Fruit fly (Drosophila melanogaster) whole organism, embryonic: ENCODE measurements around the gene nst.
A peak's percentile ranks its signal among the peaks of the same experiment; 100 is the strongest.

Experiments
- CG11247 ChIP-seq: fragments of 200-800 bp; sonication (Bioruptor generic); IDR thresholded peaks from 2 replicates; pipeline ENCODE4 v1.3.6; 2022; ENCODE audit warnings: missing biosample characterization, missing genetic modification characterization
- CG12155 ChIP-seq: fragments of 200-800 bp; sonication (Bioruptor generic); optimal IDR thresholded peaks from 3 replicates; lab custom pipeline; 2016; ENCODE audit warnings: missing biosample characterization, missing genetic modification characterization
- CG12659 ChIP-seq: fragments of 200-800 bp; sonication (Bioruptor generic); optimal IDR thresholded peaks from 3 replicates; lab custom pipeline; 2017; ENCODE audit warnings: mild to moderate bottlenecking, missing biosample characterization, missing genetic modification reagents, missing genetic modification characterization
- CG13123 ChIP-seq: fragments of 200-800 bp; sonication (Bioruptor generic); optimal IDR thresholded peaks from 2 replicates; lab custom pipeline; 2016; ENCODE audit warnings: missing biosample characterization, missing genetic modification characterization
- CG15073 ChIP-seq: fragments of 200-800 bp; sonication (Bioruptor generic); optimal IDR thresholded peaks from 2 replicates; lab custom pipeline; 2016; ENCODE audit warnings: missing biosample characterization, missing genetic modification characterization
- CG1647 ChIP-seq: fragments of 200-800 bp; sonication (Bioruptor generic); optimal IDR thresholded peaks from 3 replicates; lab custom pipeline; 2016; ENCODE audit warnings: missing biosample characterization, missing genetic modification characterization
- CG16779 ChIP-seq: fragments of 200-800 bp; sonication (Bioruptor generic); IDR thresholded peaks from 2 replicates; pipeline ENCODE4 v1.3.6; 2022; ENCODE audit warnings: missing biosample characterization, missing genetic modification characterization
- CG1832 ChIP-seq: fragments of 200-800 bp; sonication (Bioruptor generic); optimal IDR thresholded peaks from 2 replicates; lab custom pipeline; 2017; ENCODE audit warnings: missing biosample characterization, mild to moderate bottlenecking, missing genetic modification characterization, inconsistent platforms
- CG3065 ChIP-seq: fragments of 200-800 bp; sonication (Bioruptor generic); optimal IDR thresholded peaks from 2 replicates; lab custom pipeline; 2016; ENCODE audit warnings: missing biosample characterization, missing genetic modification characterization
- CG31365 ChIP-seq: fragments of 200-800 bp; sonication (Bioruptor generic); optimal IDR thresholded peaks from 2 replicates; lab custom pipeline; 2018; ENCODE audit warnings: missing biosample characterization, mild to moderate bottlenecking, missing genetic modification characterization
- CG34376 ChIP-seq: fragments of 200-800 bp; sonication (Bioruptor generic); optimal IDR thresholded peaks from 2 replicates; lab custom pipeline; 2018; ENCODE audit warnings: missing biosample characterization, mild to moderate bottlenecking, missing genetic modification characterization
- CG6254 ChIP-seq: fragments of 200-800 bp; sonication (Bioruptor generic); optimal IDR thresholded peaks from 3 replicates; lab custom pipeline; 2017; ENCODE audit warnings: mild to moderate bottlenecking, missing biosample characterization, missing genetic modification reagents, missing genetic modification characterization
- CG7987 ChIP-seq: fragments of 200-800 bp; sonication (Bioruptor generic); optimal IDR thresholded peaks from 2 replicates; lab custom pipeline; 2018; ENCODE audit warnings: missing biosample characterization, mild to moderate bottlenecking, missing genetic modification characterization, moderate library complexity
- CrebB ChIP-seq: fragments of 200-800 bp; sonication (Bioruptor generic); optimal IDR thresholded peaks from 3 replicates; lab custom pipeline; 2018; ENCODE audit warnings: missing biosample characterization, mild to moderate bottlenecking, missing genetic modification characterization
- Dp ChIP-seq: fragments of 200-800 bp; sonication (Bioruptor generic); optimal IDR thresholded peaks from 2 replicates; lab custom pipeline; 2018; ENCODE audit warnings: missing biosample characterization, mild to moderate bottlenecking, missing genetic modification characterization, moderate library complexity
- H15 ChIP-seq: fragments of 200-800 bp; sonication (Bioruptor generic); IDR thresholded peaks from 3 replicates; pipeline ENCODE4 v1.3.6; 2022; ENCODE audit warnings: missing biosample characterization, missing genetic modification characterization
- HmgD ChIP-seq: fragments of 200-800 bp; sonication (Bioruptor generic); optimal IDR thresholded peaks from 3 replicates; lab custom pipeline; 2016; ENCODE audit warnings: missing biosample characterization, missing genetic modification characterization
- Kr ChIP-seq: fragments of 200-800 bp; sonication (Bioruptor generic); optimal IDR thresholded peaks from 2 replicates; lab custom pipeline; 2017; ENCODE audit warnings: missing biosample characterization, mild to moderate bottlenecking, missing genetic modification characterization
- MESR4 ChIP-seq: fragments of 200-800 bp; sonication (Bioruptor generic); optimal IDR thresholded peaks from 2 replicates; lab custom pipeline; 2018; ENCODE audit warnings: missing biosample characterization, mild to moderate bottlenecking, missing genetic modification characterization, moderate library complexity
- Nf-YB ChIP-seq: fragments of 200-800 bp; sonication (Bioruptor generic); optimal IDR thresholded peaks from 3 replicates; lab custom pipeline; 2019; ENCODE audit warnings: missing biosample characterization, mild to moderate bottlenecking, missing genetic modification characterization, moderate library complexity
- NfI ChIP-seq: fragments of 200-800 bp; sonication (Bioruptor generic); optimal IDR thresholded peaks from 3 replicates; lab custom pipeline; 2018; ENCODE audit warnings: missing biosample characterization, mild to moderate bottlenecking, missing genetic modification characterization, moderate library complexity
- Opbp ChIP-seq: fragments of 200-800 bp; sonication (Bioruptor generic); IDR thresholded peaks from 3 replicates; pipeline ENCODE4 v1.3.6; 2022; ENCODE audit warnings: missing biosample characterization, missing genetic modification characterization; ENCODE audit not compliant: partially characterized antibody
- Scr ChIP-seq: fragments of 200-800 bp; sonication (Bioruptor generic); IDR thresholded peaks from 2 replicates; pipeline ENCODE4 v1.3.6; 2022; ENCODE audit warnings: missing biosample characterization, missing genetic modification characterization; ENCODE audit not compliant: partially characterized antibody
- Side ChIP-seq: fragments of 200-800 bp; sonication (Bioruptor generic); optimal IDR thresholded peaks from 2 replicates; lab custom pipeline; 2016; ENCODE audit warnings: missing biosample characterization, missing genetic modification characterization
- Tbp ChIP-seq: fragments of >200 bp; optimal IDR thresholded peaks from 2 replicates; lab custom pipeline; 2018; ENCODE audit warnings: missing biosample characterization, missing genetic modification characterization
- ato ChIP-seq: fragments of 200-800 bp; sonication (Bioruptor generic); IDR thresholded peaks from 2 replicates; pipeline ENCODE4 v1.3.6; 2022; ENCODE audit warnings: missing biosample characterization, missing genetic modification characterization; ENCODE audit not compliant: partially characterized antibody
- chif ChIP-seq, 2 experiments: fragments of 200-800 bp; sonication (Bioruptor generic); optimal IDR thresholded peaks; 3 replicates each; lab custom pipeline; 2016; ENCODE audit warnings: missing biosample characterization in 2 of 2, missing genetic modification characterization in 2 of 2
- chinmo ChIP-seq: fragments of 200-800 bp; sonication (Bioruptor generic); IDR thresholded peaks from 4 replicates; pipeline ENCODE4 v1.3.6; 2022; ENCODE audit warnings: missing biosample characterization, missing genetic modification characterization; ENCODE audit not compliant: partially characterized antibody
- dan ChIP-seq: fragments of 200-800 bp; sonication (Bioruptor generic); IDR thresholded peaks from 2 replicates; pipeline ENCODE4 v1.3.6; 2022; ENCODE audit warnings: missing biosample characterization, missing genetic modification characterization
- fd102C ChIP-seq: fragments of 200-800 bp; sonication (Bioruptor generic); optimal IDR thresholded peaks from 2 replicates; lab custom pipeline; 2018; ENCODE audit warnings: missing biosample characterization, mild to moderate bottlenecking, missing genetic modification characterization, moderate library complexity
- grn ChIP-seq: fragments of 200-800 bp; sonication (Bioruptor generic); optimal IDR thresholded peaks from 3 replicates; lab custom pipeline; 2017; ENCODE audit warnings: missing biosample characterization, missing genetic modification characterization
- gt ChIP-seq: fragments of 200-800 bp; sonication (Bioruptor generic); IDR thresholded peaks from 2 replicates; pipeline ENCODE4 v1.3.6; 2022; ENCODE audit warnings: missing biosample characterization, missing genetic modification characterization
- hbn ChIP-seq: fragments of 200-800 bp; sonication (Bioruptor generic); IDR thresholded peaks from 2 replicates; pipeline ENCODE4 v1.3.6; 2022; ENCODE audit warnings: missing biosample characterization, missing genetic modification characterization; ENCODE audit not compliant: partially characterized antibody
- insv ChIP-seq, 2 experiments: fragments of 200-800 bp; sonication (Bioruptor generic); optimal IDR thresholded peaks; 3 replicates each; lab custom pipeline; 2016 to 2018; ENCODE audit warnings: missing biosample characterization in 2 of 2, missing genetic modification characterization in 2 of 2
- jigr1 ChIP-seq: fragments of 200-800 bp; sonication (Bioruptor generic); IDR thresholded peaks from 3 replicates; pipeline ENCODE4 v1.3.6; 2022; ENCODE audit warnings: missing biosample characterization, missing genetic modification characterization
- kah ChIP-seq: fragments of 200-800 bp; sonication (Bioruptor generic); optimal IDR thresholded peaks from 2 replicates; lab custom pipeline; 2018; ENCODE audit warnings: missing biosample characterization, mild to moderate bottlenecking, missing genetic modification characterization
- lab ChIP-seq: fragments of 200-800 bp; sonication (Bioruptor generic); optimal IDR thresholded peaks from 3 replicates; lab custom pipeline; 2017; ENCODE audit warnings: missing biosample characterization, missing genetic modification characterization, mild to moderate bottlenecking, moderate library complexity, missing genetic modification reagents
- lola ChIP-seq, 3 experiments: fragments of >200 bp in 2 of 3; fragments of 200-800 bp in 1 of 3; sonication (Bioruptor generic) in 1 of 3; optimal IDR thresholded peaks; 2 replicates each; lab custom pipeline; 2017 to 2019; ENCODE audit warnings: missing biosample characterization in 3 of 3, missing genetic modification characterization in 3 of 3, mild to moderate bottlenecking in 1 of 3, moderate library complexity in 1 of 3
- nom ChIP-seq: fragments of 200-800 bp; sonication (Bioruptor generic); optimal IDR thresholded peaks from 2 replicates; lab custom pipeline; 2017; ENCODE audit warnings: missing biosample characterization, missing genetic modification characterization, mild to moderate bottlenecking, moderate library complexity, missing genetic modification reagents
- org-1 ChIP-seq: fragments of 200-800 bp; sonication (Bioruptor generic); optimal IDR thresholded peaks from 2 replicates; lab custom pipeline; 2017; ENCODE audit warnings: missing biosample characterization, missing genetic modification characterization
- otp ChIP-seq: fragments of 200-800 bp; sonication (Bioruptor generic); IDR thresholded peaks from 3 replicates; pipeline ENCODE4, ENCODE4 v1.3.6; 2022; ENCODE audit warnings: missing biosample characterization, missing genetic modification characterization
- pb ChIP-seq: fragments of 200-800 bp; sonication (Bioruptor generic); optimal IDR thresholded peaks from 3 replicates; lab custom pipeline; 2016; ENCODE audit warnings: missing biosample characterization, missing genetic modification characterization
- pho ChIP-seq: fragments of 200-800 bp; sonication (Bioruptor generic); optimal IDR thresholded peaks from 2 replicates; lab custom pipeline; 2016; ENCODE audit warnings: missing biosample characterization, missing genetic modification characterization
- psq ChIP-seq: fragments of 200-800 bp; sonication (Bioruptor generic); optimal IDR thresholded peaks from 2 replicates; lab custom pipeline; 2017; ENCODE audit warnings: missing biosample characterization, missing genetic modification characterization
- pzg ChIP-seq: fragments of 200-800 bp; sonication (Bioruptor generic); optimal IDR thresholded peaks from 3 replicates; lab custom pipeline; 2018; ENCODE audit warnings: missing biosample characterization, mild to moderate bottlenecking, missing genetic modification characterization, moderate library complexity
- ranshi ChIP-seq: fragments of 200-800 bp; sonication (Bioruptor generic); IDR thresholded peaks from 2 replicates; pipeline ENCODE4 v1.3.6; 2022; ENCODE audit warnings: missing biosample characterization, missing genetic modification characterization
- rib ChIP-seq: fragments of 200-800 bp; sonication (Bioruptor generic); IDR thresholded peaks from 2 replicates; pipeline ENCODE4 v1.3.6; 2022; ENCODE audit warnings: missing biosample characterization, missing genetic modification characterization
- schlank ChIP-seq: fragments of 200-800 bp; sonication (Bioruptor generic); optimal IDR thresholded peaks from 2 replicates; lab custom pipeline; 2018; ENCODE audit warnings: missing biosample characterization, mild to moderate bottlenecking, missing genetic modification characterization
- so ChIP-seq: fragments of 200-800 bp; sonication (Bioruptor generic); IDR thresholded peaks from 3 replicates; pipeline ENCODE4 v1.3.6; 2022; ENCODE audit warnings: missing biosample characterization, missing genetic modification characterization
- wek ChIP-seq: fragments of 200-800 bp; sonication (Bioruptor generic); optimal IDR thresholded peaks from 3 replicates; lab custom pipeline; 2018; ENCODE audit warnings: missing biosample characterization, mild to moderate bottlenecking, missing genetic modification characterization, moderate library complexity
- yki ChIP-seq: fragments of >200 bp; optimal IDR thresholded peaks from 3 replicates; lab custom pipeline; 2018

nst gene

dm6 chr3L:12530044-12530443 lies at the start of gene nst:
Gene nst (minus strand): TSS chr3L:12530171.
- no peak for TF ChIP-seq psq
- TF ChIP-seq CG1832 (GFP tag; lab: Kevin White, UChicago), result no peak
- TF ChIP-seq CG1647 (GFP tag; lab: Kevin White, UChicago), result no peak
- TF ChIP-seq CG16779 (GFP tag; lab: Robert Waterston, UW), result no peak
- no peak for TF ChIP-seq rib (GFP tag; lab: Robert Waterston, UW)
- no peak for TF ChIP-seq CG15073 (GFP tag; lab: Kevin White, UChicago)
- no peak for TF ChIP-seq schlank (tag; lab: Kevin White, UChicago)
- no peak for TF ChIP-seq CG13123 (GFP tag; lab: Kevin White, UChicago)
- no peak for TF ChIP-seq Tbp (GFP tag; lab: Kevin White, UChicago)
- no peak for TF ChIP-seq insv (GFP tag; optimal IDR thresholded peaks at IDR 0.05; lab: Kevin White, UChicago)
- TF ChIP-seq lola (GFP tag; optimal IDR thresholded peaks at IDR 0.05; lab: Kevin White, UChicago), result no peak
- no peak for TF ChIP-seq CG11247 (GFP tag; lab: Robert Waterston, UW)
- no peak for TF ChIP-seq otp (GFP tag; lab: Robert Waterston, UW)
- TF ChIP-seq H15 (GFP tag; lab: Robert Waterston, UW), result no peak
- TF ChIP-seq wek (GFP tag; lab: Kevin White, UChicago), result no peak
- TF ChIP-seq jigr1 (GFP tag; lab: Robert Waterston, UW), result no peak
- TF ChIP-seq org-1, result no peak
- TF ChIP-seq pho, result no peak
- TF ChIP-seq hbn (GFP tag; lab: Robert Waterston, UW), result no peak
- no peak for TF ChIP-seq yki (lab: Kevin White, UChicago)
- no peak for TF ChIP-seq NfI (GFP tag; lab: Kevin White, UChicago)
- no peak for TF ChIP-seq dan (GFP tag; lab: Robert Waterston, UW)
- TF ChIP-seq Scr, result peak; percentile 40
- no peak for TF ChIP-seq chinmo
- no peak for TF ChIP-seq MESR4 (GFP tag; lab: Kevin White, UChicago)
- TF ChIP-seq Side (GFP tag; lab: Kevin White, UChicago), result no peak
- TF ChIP-seq Dp (GFP tag; lab: Kevin White, UChicago), result peak; percentile 70
- peak; percentile 67 for TF ChIP-seq pzg
- no peak for TF ChIP-seq CG3065 (GFP tag; lab: Kevin White, UChicago)
- TF ChIP-seq CG12155 (GFP tag; lab: Kevin White, UChicago), result no peak
- peak in 1 of 2 experiments; percentile 18 for TF ChIP-seq chif (GFP tag; optimal IDR thresholded peaks at IDR 0.05; lab: Kevin White, UChicago)
- TF ChIP-seq gt, result no peak
- TF ChIP-seq CG12659 (GFP tag; lab: Kevin White, UChicago), result peak; percentile 31
- no peak for TF ChIP-seq CG34376 (GFP tag; lab: Kevin White, UChicago)
- TF ChIP-seq CG6254 (GFP tag; lab: Kevin White, UChicago), result peak; percentile 16
- no peak for TF ChIP-seq grn
- TF ChIP-seq ranshi (GFP tag; lab: Robert Waterston, UW), result no peak
- TF ChIP-seq CrebB, result no peak
- TF ChIP-seq ato (GFP tag; lab: Robert Waterston, UW), result no peak
- no peak for TF ChIP-seq kah (GFP tag; lab: Kevin White, UChicago)
- TF ChIP-seq Kr, result no peak
- no peak for TF ChIP-seq nom (GFP tag; lab: Kevin White, UChicago)
- TF ChIP-seq so (GFP tag; lab: Robert Waterston, UW), result no peak
- peak; percentile 23 for TF ChIP-seq HmgD (GFP tag; lab: Kevin White, UChicago)
- TF ChIP-seq fd102C (GFP tag; lab: Kevin White, UChicago), result no peak
- TF ChIP-seq CG31365, result no peak
- TF ChIP-seq pb (GFP tag; lab: Kevin White, UChicago), result no peak
- TF ChIP-seq Opbp, result peak; percentile 49; the same call in 1 of the 3 replicates
- no peak for TF ChIP-seq lab (GFP tag; lab: Kevin White, UChicago)
- TF ChIP-seq Nf-YB, result no peak
- TF ChIP-seq CG7987 (GFP tag; lab: Kevin White, UChicago), result no peak
